Worm (Caenorhabditis elegans) whole organism, young adult: ENCODE results near the gene C05A9.2.

Experiments
- B0261.1 ChIP-seq: sonication (generic microtip); optimal IDR thresholded peaks from 2 replicates; lab custom pipeline; 2016; ENCODE audit warnings: mild to moderate bottlenecking, missing genetic modification characterization, moderate library complexity, missing compliant biosample characterization
- C06A6.2 ChIP-seq: fragments of 200-800 bp; sonication (Bioruptor generic); conservative IDR thresholded peaks from 2 replicates; pipeline ENCODE4 v1.3.6; 2022; ENCODE audit warnings: missing genetic modification characterization, missing compliant biosample characterization
- F22D6.2 ChIP-seq: sonication (generic microtip); optimal IDR thresholded peaks from 2 replicates; lab custom pipeline; 2016; ENCODE audit warnings: mild to moderate bottlenecking, missing genetic modification characterization, missing compliant biosample characterization
- F37B4.10 ChIP-seq: fragments of 200-800 bp; sonication (Bioruptor generic); IDR thresholded peaks from 2 replicates; pipeline ENCODE4 v1.3.6; 2022; ENCODE audit warnings: missing genetic modification characterization, missing compliant biosample characterization
- F39B2.1 ChIP-seq: fragments of 200-800 bp; sonication (Bioruptor generic); IDR thresholded peaks from 2 replicates; pipeline ENCODE4 v1.3.6; 2022; ENCODE audit warnings: missing genetic modification reagents, missing genetic modification characterization, missing compliant biosample characterization
- F52B5.7 ChIP-seq: sonication (generic microtip); optimal IDR thresholded peaks from 2 replicates; lab custom pipeline; 2016; ENCODE audit warnings: mild to moderate bottlenecking, missing genetic modification characterization, missing compliant biosample characterization
- F57A8.1 ChIP-seq: fragments of 200-800 bp; sonication (Bioruptor generic); optimal IDR thresholded peaks from 2 replicates; lab custom pipeline; 2018; ENCODE audit warnings: mild to moderate bottlenecking, missing genetic modification characterization, moderate library complexity, missing compliant biosample characterization
- Y56A3A.18 ChIP-seq: fragments of 200-800 bp; sonication (Bioruptor generic); IDR thresholded peaks from 2 replicates; pipeline ENCODE4 v1.3.6; 2022; ENCODE audit warnings: missing genetic modification reagents, missing genetic modification characterization, missing compliant biosample characterization
- Y67H2A.10 ChIP-seq: fragments of 200-800 bp; sonication (Bioruptor generic); conservative IDR thresholded peaks from 2 replicates; pipeline ENCODE4 v1.3.6; 2022; ENCODE audit warnings: missing genetic modification reagents, missing genetic modification characterization, missing compliant biosample characterization
- Y95B8A.8 ChIP-seq: fragments of 200-800 bp; sonication (Bioruptor generic); IDR thresholded peaks from 2 replicates; pipeline ENCODE4 v1.3.6; 2022; ENCODE audit warnings: missing genetic modification reagents, missing genetic modification characterization, missing compliant biosample characterization
- ZK185.1 ChIP-seq: sonication (generic microtip); optimal IDR thresholded peaks from 2 replicates; lab custom pipeline; 2016; ENCODE audit warnings: mild to moderate bottlenecking, missing genetic modification characterization, missing compliant biosample characterization; ENCODE audit not compliant: poor library complexity, severe bottlenecking
- akir-1 ChIP-seq: fragments of 200-800 bp; sonication (Bioruptor generic); optimal IDR thresholded peaks from 2 replicates; lab custom pipeline; 2018; ENCODE audit warnings: mild to moderate bottlenecking, missing genetic modification characterization, moderate library complexity, missing compliant biosample characterization
- athp-1 ChIP-seq: sonication (generic microtip); optimal IDR thresholded peaks from 2 replicates; lab custom pipeline; 2017; ENCODE audit warnings: mild to moderate bottlenecking, missing genetic modification characterization, missing compliant biosample characterization
- bed-1 ChIP-seq: fragments of 200-800 bp; sonication (Bioruptor generic); IDR thresholded peaks from 2 replicates; pipeline ENCODE4 v1.3.6; 2022; ENCODE audit warnings: missing genetic modification reagents, missing genetic modification characterization, missing compliant biosample characterization
- ccch-3 ChIP-seq: fragments of 200-800 bp; sonication (Bioruptor generic); optimal IDR thresholded peaks from 2 replicates; lab custom pipeline; 2018; ENCODE audit warnings: mild to moderate bottlenecking, missing genetic modification characterization, missing compliant biosample characterization
- ceh-100 ChIP-seq: fragments of 200-800 bp; sonication (Bioruptor generic); IDR thresholded peaks from 2 replicates; pipeline ENCODE4 v1.3.6; 2022; ENCODE audit warnings: missing genetic modification reagents, missing genetic modification characterization, missing compliant biosample characterization
- ceh-27 ChIP-seq: fragments of 200-800 bp; sonication (Bioruptor generic); optimal IDR thresholded peaks from 2 replicates; lab custom pipeline; 2018; ENCODE audit warnings: mild to moderate bottlenecking, missing genetic modification characterization, moderate library complexity, missing compliant biosample characterization
- ceh-79 ChIP-seq: sonication (generic microtip); optimal IDR thresholded peaks from 2 replicates; lab custom pipeline; 2017; ENCODE audit warnings: mild to moderate bottlenecking, missing genetic modification characterization, missing compliant biosample characterization
- ceh-91 ChIP-seq: fragments of 200-800 bp; sonication (Bioruptor generic); IDR thresholded peaks from 2 replicates; pipeline ENCODE4 v1.3.6; 2022; ENCODE audit warnings: missing genetic modification reagents, missing genetic modification characterization, missing compliant biosample characterization
- chd-7 ChIP-seq: sonication (generic microtip); optimal IDR thresholded peaks from 2 replicates; lab custom pipeline; 2016; ENCODE audit warnings: mild to moderate bottlenecking, missing genetic modification characterization, moderate library complexity, missing compliant biosample characterization
- egrh-3 ChIP-seq: fragments of 200-800 bp; sonication (Bioruptor generic); IDR thresholded peaks from 2 replicates; pipeline ENCODE4 v1.3.6; 2022; ENCODE audit warnings: missing genetic modification reagents, missing genetic modification characterization, missing compliant biosample characterization
- ets-4 ChIP-seq: fragments of 200-800 bp; sonication (Bioruptor generic); optimal IDR thresholded peaks from 2 replicates; lab custom pipeline; 2018; ENCODE audit warnings: mild to moderate bottlenecking, missing genetic modification characterization, missing compliant biosample characterization
- fkh-3 ChIP-seq: sonication (generic microtip); optimal IDR thresholded peaks from 2 replicates; lab custom pipeline; 2016; ENCODE audit warnings: mild to moderate bottlenecking, missing genetic modification characterization, missing compliant biosample characterization
- hlh-26 ChIP-seq: fragments of 200-800 bp; sonication (Bioruptor generic); conservative IDR thresholded peaks from 2 replicates; pipeline ENCODE4 v1.3.6; 2022; ENCODE audit warnings: missing genetic modification reagents, missing genetic modification characterization, missing compliant biosample characterization
- hmg-20 ChIP-seq: fragments of 200-800 bp; sonication (Bioruptor generic); IDR thresholded peaks from 2 replicates; pipeline ENCODE4 v1.3.6; 2022; ENCODE audit warnings: missing genetic modification reagents, missing genetic modification characterization, missing compliant biosample characterization
- hrde-1 ChIP-seq: sonication (generic microtip); optimal IDR thresholded peaks from 2 replicates; lab custom pipeline; 2016; ENCODE audit warnings: missing genetic modification characterization, mild to moderate bottlenecking, missing compliant biosample characterization, moderate library complexity, missing genotype, missing genetic modification reagents, borderline replicate concordance
- lag-1 ChIP-seq: fragments of 200-800 bp; sonication (Bioruptor generic); IDR thresholded peaks from 2 replicates; pipeline ENCODE4 v1.3.6; 2022; ENCODE audit warnings: missing genetic modification reagents, missing genetic modification characterization, missing compliant biosample characterization
- let-607 ChIP-seq, 2 experiments: fragments of 200-800 bp in 1 of 2; sonication (Bioruptor generic) in 1 of 2; sonication (generic microtip) in 1 of 2; optimal IDR thresholded peaks; 2 replicates each; lab custom pipeline; 2016 to 2018; ENCODE audit warnings: mild to moderate bottlenecking in 2 of 2, missing compliant biosample characterization in 2 of 2, missing genetic modification characterization in 2 of 2, moderate library complexity in 2 of 2, missing genotype in 1 of 2
- lin-35 ChIP-seq, 3 experiments: fragments of 150-350 bp in 2 of 3; sonication (generic microtip) in 1 of 3; optimal IDR thresholded peaks; 2 replicates each; lab custom pipeline; 2014 to 2018; ENCODE audit warnings: missing biosample characterization in 3 of 3, missing genetic modification characterization in 3 of 3, missing genetic modification reagents in 3 of 3
- lsl-1 ChIP-seq: fragments of 200-800 bp; sonication (Bioruptor generic); optimal IDR thresholded peaks from 2 replicates; lab custom pipeline; 2018; ENCODE audit warnings: mild to moderate bottlenecking, missing genetic modification characterization, moderate library complexity, missing compliant biosample characterization
- madf-10 ChIP-seq: sonication (generic microtip); optimal IDR thresholded peaks from 2 replicates; lab custom pipeline; 2016; ENCODE audit warnings: mild to moderate bottlenecking, missing genetic modification characterization, missing compliant biosample characterization
- mel-28 ChIP-seq: sonication (generic microtip); optimal IDR thresholded peaks from 2 replicates; lab custom pipeline; 2016; ENCODE audit warnings: borderline replicate concordance, mild to moderate bottlenecking, missing genetic modification characterization, missing compliant biosample characterization
- mes-4 ChIP-seq: sonication (generic microtip); optimal IDR thresholded peaks from 2 replicates; lab custom pipeline; 2016; ENCODE audit warnings: missing genotype, missing genetic modification characterization, missing compliant biosample characterization
- nfyb-1 ChIP-seq: fragments of 200-800 bp; sonication (Bioruptor generic); IDR thresholded peaks from 2 replicates; pipeline ENCODE4 v1.3.6; 2022; ENCODE audit warnings: missing genetic modification reagents, missing genetic modification characterization, missing compliant biosample characterization
- nhr-179 ChIP-seq: sonication (generic microtip); optimal IDR thresholded peaks from 2 replicates; lab custom pipeline; 2016; ENCODE audit warnings: mild to moderate bottlenecking, missing genetic modification characterization, missing compliant biosample characterization
- nhr-80 ChIP-seq: sonication (generic microtip); optimal IDR thresholded peaks from 2 replicates; lab custom pipeline; 2016; ENCODE audit warnings: missing genetic modification characterization, missing compliant biosample characterization
- rec-8 ChIP-seq, 2 experiments: sonication (generic microtip); optimal IDR thresholded peaks; 2 replicates each; lab custom pipeline; 2016; ENCODE audit warnings: mild to moderate bottlenecking in 2 of 2, missing genetic modification characterization in 2 of 2, missing genetic modification reagents in 2 of 2, missing genotype in 2 of 2, missing biosample characterization in 1 of 2, missing compliant biosample characterization in 1 of 2, moderate library complexity in 1 of 2
- rpc-1 ChIP-seq, 2 experiments: fragments of 150-350 bp in 1 of 2; sonication (generic microtip) in 1 of 2; optimal IDR thresholded peaks; 2 replicates each; lab custom pipeline; 2014 to 2018; ENCODE audit warnings: missing biosample characterization in 1 of 2, missing genetic modification characterization in 1 of 2, missing genetic modification reagents in 1 of 2, missing genotype in 1 of 2
- snpc-1.3 ChIP-seq: sonication (generic microtip); optimal IDR thresholded peaks from 2 replicates; lab custom pipeline; 2017; ENCODE audit warnings: missing genetic modification characterization, mild to moderate bottlenecking, missing compliant biosample characterization, antibody characterized with exemption, moderate library complexity, missing genotype, missing genetic modification reagents; ENCODE audit not compliant: insufficient read depth
- tbx-9 ChIP-seq: sonication (generic microtip); optimal IDR thresholded peaks from 2 replicates; lab custom pipeline; 2016; ENCODE audit warnings: borderline replicate concordance, missing genetic modification characterization, inconsistent platforms, missing compliant biosample characterization
- unc-62 ChIP-seq: fragments of 150-350 bp; optimal IDR thresholded peaks from 2 replicates; lab custom pipeline; 2014; ENCODE audit warnings: missing biosample characterization, missing genetic modification reagents, missing genetic modification characterization
- xnd-1 ChIP-seq: sonication (generic microtip); optimal IDR thresholded peaks from 2 replicates; lab custom pipeline; 2016; ENCODE audit warnings: missing genotype, missing genetic modification reagents, missing genetic modification characterization, missing compliant biosample characterization
- ztf-22 ChIP-seq: fragments of 200-800 bp; sonication (Bioruptor generic); optimal IDR thresholded peaks from 2 replicates; lab custom pipeline; 2018; ENCODE audit warnings: mild to moderate bottlenecking, missing genetic modification characterization, moderate library complexity, missing compliant biosample characterization
- ztf-3 ChIP-seq: fragments of 200-800 bp; sonication (Bioruptor generic); optimal IDR thresholded peaks from 2 replicates; lab custom pipeline; 2018; ENCODE audit warnings: mild to moderate bottlenecking, missing genetic modification characterization, missing compliant biosample characterization

C05A9.2 gene

ce11 chrX:10859211-10859610, 14.7 kb upstream of the C05A9.2 start, which contains the start of gene pgp-5:
Gene pgp-5 (minus strand): TSS chrX:10859297.
- TF ChIP-seq Y56A3A.18: no peak
- TF ChIP-seq fkh-3 (tag; lab: Kevin White, UChicago): no peak
- TF ChIP-seq nhr-179 (tag; lab: Kevin White, UChicago): no peak
- TF ChIP-seq unc-62 (GFP tag; lab: Kevin White, UChicago): no peak
- no peak for TF ChIP-seq madf-10
- no peak for TF ChIP-seq tbx-9
- TF ChIP-seq lin-35 (GFP tag; optimal IDR thresholded peaks at IDR 0.05; lab: Kevin White, UChicago): no peak
- no peak for TF ChIP-seq C06A6.2
- TF ChIP-seq egrh-3 (GFP tag; lab: Robert Waterston, UW): no peak
- TF ChIP-seq hlh-26 (GFP tag; lab: Robert Waterston, UW): no peak
- no peak for TF ChIP-seq chd-7 (tag; lab: Kevin White, UChicago)
- TF ChIP-seq rec-8 (tag; optimal IDR thresholded peaks at IDR 0.05; lab: Kevin White, UChicago): no peak
- TF ChIP-seq akir-1: no peak
- no peak for TF ChIP-seq F57A8.1 (GFP tag; lab: Kevin White, UChicago)
- TF ChIP-seq ceh-27: no peak
- no peak for TF ChIP-seq F52B5.7 (tag; lab: Kevin White, UChicago)

DNA sequence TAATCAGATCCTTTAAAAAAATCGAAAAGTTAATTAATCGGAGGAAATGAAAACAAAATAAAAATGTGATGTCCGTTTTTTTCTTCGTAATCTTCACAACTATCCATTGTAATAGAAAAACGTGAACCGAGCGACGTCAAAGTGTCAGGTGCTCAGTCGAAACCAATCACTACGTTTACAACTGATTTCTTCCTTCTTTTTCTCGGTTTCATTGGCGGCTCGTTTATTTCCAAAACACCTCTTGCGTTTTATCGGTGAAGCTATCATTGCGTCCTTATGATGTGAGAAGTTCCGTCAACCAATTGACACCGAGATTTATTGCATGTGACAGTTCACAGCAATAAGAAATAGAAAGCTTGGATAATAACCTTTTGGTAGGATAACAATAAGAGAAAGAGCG, 8.8 kb upstream of the C05A9.2 start:
- TF ChIP-seq ceh-91 (GFP tag; lab: Robert Waterston, UW) (no peak), Y67H2A.10 (no peak), lsl-1 (no peak), let-607 (tag; optimal IDR thresholded peaks at IDR 0.05; lab: Kevin White, UChicago) (no peak), ztf-22 (no peak), ceh-79 (tag; lab: Kevin White, UChicago) (no peak), F39B2.1 (GFP tag; lab: Robert Waterston, UW) (no peak), mel-28 (tag; lab: Kevin White, UChicago) (no peak), athp-1 (no peak), hmg-20 (GFP tag; lab: Robert Waterston, UW) (no peak)

DNA sequence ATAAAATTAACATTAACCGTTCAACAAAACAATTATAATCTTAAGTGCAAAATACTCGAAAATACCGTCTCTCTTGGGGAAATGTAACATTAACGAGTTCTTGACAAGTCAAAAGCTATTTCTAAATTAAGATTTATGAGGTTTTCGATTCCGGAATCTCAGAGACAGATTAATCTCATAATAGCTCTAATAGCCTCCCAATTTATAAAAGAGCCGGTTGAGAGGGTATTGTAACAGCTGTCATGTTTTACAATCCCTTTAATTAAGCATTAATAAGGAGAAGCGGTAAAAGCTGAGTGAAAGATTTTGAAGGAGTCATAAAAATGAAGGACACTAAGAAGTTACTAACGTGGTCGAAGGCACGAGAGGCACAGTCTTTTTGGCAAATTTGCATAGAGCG, 7.3 kb upstream of the C05A9.2 start:
- TF ChIP-seq ceh-100: no peak
- TF ChIP-seq mes-4: no peak
- TF ChIP-seq B0261.1: no peak
- no peak for TF ChIP-seq lag-1 (GFP tag; lab: Robert Waterston, UW)
- no peak for TF ChIP-seq snpc-1.3 (tag; lab: Kevin White, UChicago)
- TF ChIP-seq nfyb-1: no peak
- TF ChIP-seq bed-1: no peak
- TF ChIP-seq let-607 (tag; optimal IDR thresholded peaks at IDR 0.05; lab: Kevin White, UChicago): no peak

ce11 chrX:10851202-10851601, 6.7 kb upstream of the C05A9.2 start:
- no peak for TF ChIP-seq xnd-1 (tag; lab: Kevin White, UChicago)
- TF ChIP-seq Y56A3A.18: no peak
- no peak for TF ChIP-seq ZK185.1
- no peak for TF ChIP-seq F37B4.10 (GFP tag; lab: Robert Waterston, UW)
- no peak for TF ChIP-seq F22D6.2 (tag; lab: Kevin White, UChicago)
- TF ChIP-seq hrde-1: no peak
- TF ChIP-seq ccch-3 (GFP tag; lab: Kevin White, UChicago): no peak
- no peak for TF ChIP-seq nhr-80 (tag; lab: Kevin White, UChicago)
- TF ChIP-seq athp-1: no peak
- no peak for TF ChIP-seq ets-4
- no peak for TF ChIP-seq ztf-3
- TF ChIP-seq Y95B8A.8: no peak
- no peak for TF ChIP-seq rpc-1 (optimal IDR thresholded peaks at IDR 0.05; lab: Kevin White, UChicago)
- no peak for TF ChIP-seq rpc-1 (tag; optimal IDR thresholded peaks at IDR 0.05; lab: Kevin White, UChicago)
- TF ChIP-seq snpc-1.3 (tag; lab: Kevin White, UChicago): no peak
